Fruit fly (Drosophila melanogaster) whole organism, larva: ENCODE measurements around the gene Rtnl1.

ENCODE experiments used
- noc ChIP-seq: fragments of 200-800 bp; sonication (Bioruptor generic); optimal IDR thresholded peaks from 3 replicates; lab custom pipeline; 2019; ENCODE audit warnings: missing biosample characterization, mild to moderate bottlenecking, missing genetic modification characterization, moderate library complexity

Rtnl1 gene

DNA sequence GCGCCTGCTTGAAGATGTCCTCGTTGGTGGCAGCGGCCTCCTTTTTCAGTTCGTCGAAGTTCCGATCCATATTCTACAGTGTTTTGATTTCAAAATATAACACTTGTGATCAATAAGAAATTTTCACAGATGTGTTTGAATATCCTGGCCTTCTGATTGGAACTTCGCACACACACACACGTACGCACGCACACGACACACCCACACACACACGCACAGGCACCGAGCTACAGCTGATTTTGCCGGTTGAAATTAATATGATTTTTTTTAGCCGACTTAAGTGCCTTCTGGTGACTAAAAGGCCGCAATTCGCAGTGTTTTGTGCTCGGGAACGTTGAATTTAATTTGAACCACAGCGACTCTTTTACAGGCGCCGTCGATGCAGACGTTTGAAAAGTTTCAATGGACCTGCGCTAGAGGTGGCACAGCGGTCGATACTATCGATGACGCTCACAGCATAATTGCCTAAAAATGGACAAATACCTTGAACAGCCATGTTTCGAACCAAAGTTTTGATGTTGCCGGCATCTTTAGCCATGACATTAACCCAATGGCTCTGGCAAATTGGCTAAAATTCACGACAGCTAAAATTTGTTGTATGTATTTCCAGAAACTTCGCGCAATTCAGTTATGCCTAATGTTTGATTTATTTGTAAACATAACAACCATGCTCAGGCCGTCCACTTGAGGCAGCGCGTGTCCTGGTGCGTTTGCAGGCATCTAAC lies at the start of gene Rtnl1:
TSS of gene Rtnl1 (minus strand) at position 415 of the 725 bp plus-strand sequence.
- TF ChIP-seq noc (tag; lab: Kevin White, UChicago) = peak; percentile 42

DNA sequence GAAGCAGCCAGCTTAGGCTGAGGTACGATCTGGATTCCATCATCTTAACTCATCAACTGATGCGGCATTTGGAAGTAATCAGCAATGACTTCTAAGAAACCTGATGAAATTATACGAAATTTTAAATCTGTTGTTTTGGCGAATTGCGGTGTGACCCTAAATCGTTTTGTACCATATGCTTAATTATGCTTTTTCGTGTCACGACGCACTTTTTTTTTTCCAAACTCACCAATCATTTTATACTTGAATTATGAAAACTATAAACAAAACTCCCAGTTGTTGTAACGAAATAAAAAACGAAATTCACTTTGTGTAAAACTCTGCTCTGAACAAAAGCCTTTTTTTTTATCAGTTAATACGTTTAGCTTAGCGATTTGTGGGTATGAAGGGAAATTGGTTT lies 48.6 kb upstream of the Rtnl1 start, which contains the start of gene Nepl3:
TSS of gene Nepl3 (minus strand) at position 155 of the 400 bp plus-strand sequence.
- no peak for TF ChIP-seq noc (tag; lab: Kevin White, UChicago)

DNA sequence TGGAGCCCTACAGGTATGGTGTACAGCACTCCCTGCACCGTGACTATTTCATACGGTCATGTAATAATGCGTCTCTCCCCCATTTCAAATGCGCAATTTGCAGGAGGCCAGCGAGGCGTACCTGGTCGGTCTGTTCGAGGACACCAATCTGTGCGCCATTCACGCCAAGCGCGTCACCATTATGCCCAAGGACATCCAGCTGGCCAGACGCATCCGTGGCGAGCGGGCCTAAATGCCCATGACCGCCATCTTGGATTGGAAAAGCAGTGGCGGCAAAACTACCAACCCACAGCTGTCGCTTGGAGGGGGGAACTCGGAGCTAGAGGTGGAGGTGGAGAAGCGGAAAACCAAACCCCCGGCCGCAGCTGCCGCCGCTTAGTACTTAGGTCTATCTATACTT lies 46.0 kb upstream of the Rtnl1 start:
- TF ChIP-seq noc (tag; lab: Kevin White, UChicago) = no peak

DNA sequence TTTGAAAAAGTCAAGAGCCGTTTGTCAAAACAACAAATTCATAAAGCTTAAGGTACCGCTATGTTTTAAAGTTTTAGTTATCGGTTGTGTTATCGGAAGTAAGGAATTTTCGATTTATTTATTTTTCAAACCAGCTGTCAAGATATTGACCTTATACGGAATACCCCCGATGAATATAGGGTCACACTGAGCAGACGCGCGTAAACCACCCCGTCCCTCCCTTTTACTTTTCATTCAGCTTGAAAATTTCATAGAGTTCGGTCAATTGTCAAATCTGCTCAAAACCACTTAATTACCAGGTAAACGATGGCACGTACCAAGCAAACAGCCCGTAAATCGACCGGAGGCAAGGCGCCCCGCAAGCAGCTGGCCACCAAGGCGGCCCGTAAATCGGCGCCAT lies 45.4 kb upstream of the Rtnl1 start, which contains the start of the genes CG14036 and His3.3A:
TSS of gene CG14036 (minus strand) at position 64 of the 400 bp plus-strand sequence.
TSS of gene His3.3A (plus strand) at position 106 of the 400 bp plus-strand sequence.
- TF ChIP-seq noc (tag; lab: Kevin White, UChicago) = no peak

DNA sequence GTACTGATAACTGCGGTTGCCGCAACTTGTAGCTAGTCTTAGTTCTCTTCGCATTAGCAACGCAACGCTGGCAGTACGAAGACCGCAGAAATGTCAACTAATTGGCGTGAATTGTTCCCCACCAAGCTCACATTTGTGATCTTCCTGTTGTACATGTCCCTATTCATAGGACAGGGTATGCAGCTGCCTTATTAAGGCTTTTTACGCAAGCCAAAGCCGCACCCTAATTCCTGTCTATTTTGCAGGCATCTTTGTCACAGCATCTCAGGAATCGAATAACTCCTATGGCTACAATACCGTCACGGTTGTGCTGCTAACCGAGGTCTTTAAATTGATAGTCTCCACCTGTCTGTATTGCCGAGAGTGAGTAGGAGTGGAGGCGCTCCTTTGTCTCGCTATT lies 43.5 kb upstream of the Rtnl1 start, which contains the start of gene eIF3h:
TSS of gene eIF3h (minus strand) at position 101 of the 400 bp plus-strand sequence.
- TF ChIP-seq noc (tag; lab: Kevin White, UChicago) = no peak

DNA sequence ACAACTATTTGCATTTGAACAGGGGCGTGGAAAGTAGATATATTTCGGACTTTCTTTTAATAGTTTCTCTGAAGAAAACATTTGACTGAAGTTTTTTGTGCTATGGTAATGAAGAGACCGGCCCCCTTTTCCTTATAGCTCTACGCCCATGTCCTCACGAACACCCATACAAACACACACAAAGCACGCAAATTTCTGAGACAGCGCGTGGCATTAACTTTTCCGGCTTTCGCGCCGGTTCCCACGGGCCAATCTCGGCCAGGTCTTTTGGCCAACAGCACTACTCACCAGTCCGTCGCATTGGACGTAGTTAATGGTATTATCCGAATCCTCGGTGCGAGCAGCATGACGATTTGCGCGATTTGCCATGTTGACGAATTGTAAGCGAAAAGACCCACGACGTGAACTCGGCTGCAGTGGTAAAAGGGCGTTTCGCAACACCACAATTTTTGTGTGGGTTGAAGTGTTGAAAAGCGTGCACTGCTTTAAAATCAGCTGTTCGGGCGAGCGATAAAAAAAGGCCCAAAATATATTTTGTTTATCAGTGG lies 42.9 kb upstream of the Rtnl1 start, which contains the start of gene senju:
TSS of gene senju (plus strand) at position 477 of the 548 bp plus-strand sequence.
- peak; percentile 85 for TF ChIP-seq noc (tag; lab: Kevin White, UChicago)

DNA sequence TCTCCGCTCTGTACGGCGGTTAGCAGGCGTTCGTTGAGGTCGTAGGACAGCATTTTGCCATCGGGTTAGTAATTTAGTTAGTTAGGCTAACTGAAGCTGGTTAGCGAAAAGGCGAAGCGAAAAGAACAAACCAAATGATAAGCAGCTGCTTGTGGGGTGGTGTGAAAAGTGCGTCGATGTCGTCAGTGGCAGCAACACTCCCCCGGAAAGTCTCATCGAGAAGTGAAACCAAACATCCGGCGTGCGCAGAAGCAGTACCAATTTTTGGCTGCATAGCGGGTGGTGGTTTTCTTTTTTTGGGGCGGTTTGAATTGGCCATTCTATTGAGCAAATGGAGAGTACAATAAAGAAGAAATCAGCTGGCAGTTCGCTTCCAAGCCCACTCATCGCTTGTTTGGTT lies 41.3 kb upstream of the Rtnl1 start, which contains the start of gene CG9121:
TSS of gene CG9121 (minus strand) at position 238 of the 400 bp plus-strand sequence.
- TF ChIP-seq noc (tag; lab: Kevin White, UChicago) = no peak

DNA sequence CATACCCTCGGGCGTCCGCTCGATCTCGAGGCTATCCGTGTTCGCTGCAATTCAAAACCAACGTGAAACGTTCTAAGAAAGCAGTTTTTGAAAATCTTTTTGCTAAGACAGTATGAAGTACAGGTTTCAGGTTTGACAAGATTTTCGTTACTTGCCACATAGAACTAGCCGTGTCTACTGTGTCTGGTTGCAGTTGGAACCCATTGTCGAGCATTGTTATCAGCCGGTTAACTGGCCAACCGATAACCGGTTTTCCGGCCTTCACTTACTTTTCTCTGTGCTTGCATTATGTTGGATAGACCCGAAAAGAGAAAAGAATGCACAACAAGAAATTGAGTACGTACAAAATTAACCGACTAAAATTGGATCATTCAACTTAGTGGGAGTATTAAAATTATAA lies 40.5 kb upstream of the Rtnl1 start:
- TF ChIP-seq noc (tag; lab: Kevin White, UChicago) = no peak

DNA sequence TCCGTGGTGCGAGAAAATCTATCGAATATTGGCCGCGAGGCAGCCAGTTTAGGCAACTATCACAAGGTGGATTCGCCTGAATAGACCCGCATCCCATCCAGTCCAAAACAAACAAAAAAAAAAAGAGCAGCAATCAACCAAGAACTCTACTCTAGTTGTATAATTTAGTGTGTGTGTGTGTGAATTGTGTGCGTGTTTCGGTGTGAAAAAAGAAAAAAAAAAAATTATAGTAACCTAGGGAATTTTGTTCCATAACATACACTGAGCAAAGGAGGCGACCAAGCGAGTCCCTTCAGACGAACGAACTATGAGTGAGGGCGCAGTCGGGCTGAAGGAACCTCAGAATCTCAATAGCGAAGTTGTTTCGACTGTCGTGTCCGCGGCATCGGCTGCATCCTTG lies 36.7 kb upstream of the Rtnl1 start:
- TF ChIP-seq noc (tag; lab: Kevin White, UChicago) = no peak

DNA sequence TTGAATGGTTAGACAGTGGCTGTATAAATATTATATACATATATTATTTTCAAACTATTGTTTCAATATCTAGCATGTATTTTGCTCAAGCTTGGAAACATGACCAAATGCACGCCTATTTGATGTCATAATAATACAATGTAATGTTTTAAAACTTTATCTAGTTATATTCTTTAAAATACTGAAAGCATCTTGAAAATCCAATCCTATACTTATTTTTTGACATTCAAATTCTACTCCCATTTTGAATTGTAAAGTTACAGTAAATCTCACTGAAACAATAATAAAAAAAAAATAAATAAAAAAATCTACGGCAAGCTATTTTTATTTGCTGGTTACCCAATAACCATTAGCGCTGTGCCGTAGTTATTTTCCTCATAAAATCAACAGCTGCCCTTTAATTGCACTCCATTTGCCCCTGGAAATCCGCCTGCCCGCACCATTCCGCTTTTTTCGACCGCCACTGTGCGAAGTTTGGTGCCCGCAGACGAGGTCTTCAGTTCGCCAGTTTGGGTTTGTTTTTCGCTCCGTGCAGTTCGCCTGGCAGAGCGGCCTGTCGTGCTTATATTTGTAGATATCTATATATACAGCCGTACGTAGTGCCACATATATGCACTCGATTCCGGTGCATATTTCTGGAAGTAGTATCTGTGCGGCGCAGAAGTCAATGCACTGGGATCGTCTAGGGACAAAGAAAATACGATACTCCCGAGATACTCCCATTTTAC lies 35.5 kb upstream of the Rtnl1 start:
- no peak for TF ChIP-seq noc (tag; lab: Kevin White, UChicago)

DNA sequence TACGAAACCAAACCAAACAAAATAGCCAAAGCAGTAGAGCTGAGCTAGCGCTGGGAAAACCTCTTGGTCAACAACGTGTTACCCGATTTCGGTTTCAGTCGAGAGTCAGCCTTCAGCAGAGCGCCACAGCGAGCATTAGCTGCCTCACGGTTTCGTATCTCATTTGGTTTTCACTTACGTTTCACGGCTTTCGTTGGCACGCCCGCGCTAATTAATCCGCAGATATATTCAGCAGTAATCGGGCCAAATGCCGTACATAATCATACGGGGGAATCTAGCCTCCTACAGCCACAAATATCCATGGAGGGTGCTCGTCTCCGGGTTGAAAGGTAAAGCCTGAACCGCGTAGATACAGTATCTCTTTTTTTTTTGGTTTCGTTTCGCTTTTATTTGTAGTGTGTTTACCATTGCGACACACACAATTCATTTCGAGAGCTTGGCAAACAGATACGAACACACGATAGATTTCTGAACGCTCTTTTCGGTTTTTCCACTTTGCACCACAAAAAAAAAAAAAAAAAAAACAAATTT lies 34.9 kb upstream of the Rtnl1 start, which contains the start of gene CG31650:
TSS of gene CG31650 (minus strand) at position 352 of the 531 bp plus-strand sequence.
- TF ChIP-seq noc (tag; lab: Kevin White, UChicago) = peak; percentile 8

DNA sequence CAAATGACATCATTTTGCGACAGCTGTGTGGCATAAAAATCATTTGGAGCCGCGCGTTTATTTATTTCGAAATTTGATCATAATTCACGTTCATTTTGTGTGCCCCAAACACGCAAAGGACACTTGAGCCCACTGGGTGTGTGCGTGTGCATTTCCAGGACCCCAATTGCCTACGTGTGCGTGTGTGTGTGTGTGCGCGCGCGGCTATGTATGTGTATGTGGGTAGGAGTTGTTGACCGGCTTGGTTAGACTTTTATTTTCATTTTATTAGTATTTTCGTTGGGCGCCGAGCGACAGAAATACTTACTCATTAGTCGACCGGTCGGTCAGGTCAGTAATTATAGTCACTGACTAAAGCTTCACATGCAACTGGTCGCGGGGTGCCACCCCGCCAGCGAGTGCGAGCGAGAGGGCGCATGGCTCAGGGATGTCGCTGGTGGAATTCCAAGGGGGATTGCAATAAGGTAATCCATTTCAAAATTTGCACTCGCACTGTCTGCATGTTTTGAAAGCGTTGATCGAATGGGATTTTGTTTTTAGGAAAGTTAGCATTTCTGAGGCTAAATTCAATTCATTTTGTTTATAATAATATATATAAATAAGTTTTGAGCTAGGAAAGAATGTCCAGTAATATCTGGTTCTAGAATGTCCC lies 34.1 kb upstream of the Rtnl1 start:
- peak; percentile 37 for TF ChIP-seq noc (tag; lab: Kevin White, UChicago)

DNA sequence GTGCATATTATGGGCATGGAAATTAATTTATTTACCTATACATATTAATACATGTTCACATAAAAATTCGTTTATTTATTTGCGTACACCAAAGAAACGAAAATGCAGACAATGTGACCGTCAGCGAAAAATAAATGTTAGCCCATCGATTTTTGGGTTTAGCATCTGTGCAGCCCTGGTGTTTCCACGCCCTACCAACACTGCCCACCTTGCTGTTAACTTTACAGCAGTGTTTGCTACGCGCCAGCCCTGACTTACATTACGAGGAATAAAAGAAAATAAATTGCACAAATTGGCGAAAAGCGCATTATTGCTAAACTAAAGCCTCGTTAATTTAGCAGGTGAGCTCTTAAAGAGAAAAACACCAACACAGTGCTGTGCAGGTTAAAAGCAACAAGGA lies 33.5 kb upstream of the Rtnl1 start, which contains the start of the genes CG33995, CG44000 and CG44001:
TSS of gene CG33995 (plus strand) at position 228 of the 400 bp plus-strand sequence.
TSS of gene CG44000 (plus strand) at position 228 of the 400 bp plus-strand sequence.
TSS of gene CG44001 (plus strand) at position 228 of the 400 bp plus-strand sequence.
- TF ChIP-seq noc (tag; lab: Kevin White, UChicago) = peak; percentile 12

DNA sequence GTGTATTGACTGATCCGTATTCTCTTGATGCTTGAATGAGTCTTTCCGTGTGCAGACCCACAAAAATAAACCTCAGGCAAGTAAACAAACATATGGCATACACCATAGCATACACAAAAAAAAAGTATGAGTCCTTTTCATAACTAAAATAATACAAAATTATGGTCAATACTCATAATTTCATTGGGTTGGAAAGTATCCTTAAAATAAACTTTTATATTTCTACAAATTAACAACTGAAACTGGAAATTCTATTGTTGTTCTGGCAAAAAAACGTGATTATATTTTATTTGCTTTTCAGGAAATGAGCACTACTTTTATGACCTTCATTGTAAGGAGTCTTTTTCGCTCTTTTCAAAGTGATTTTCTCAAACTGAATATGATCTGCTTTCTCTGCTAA lies 32.6 kb upstream of the Rtnl1 start:
- TF ChIP-seq noc (tag; lab: Kevin White, UChicago) = peak; percentile 61

DNA sequence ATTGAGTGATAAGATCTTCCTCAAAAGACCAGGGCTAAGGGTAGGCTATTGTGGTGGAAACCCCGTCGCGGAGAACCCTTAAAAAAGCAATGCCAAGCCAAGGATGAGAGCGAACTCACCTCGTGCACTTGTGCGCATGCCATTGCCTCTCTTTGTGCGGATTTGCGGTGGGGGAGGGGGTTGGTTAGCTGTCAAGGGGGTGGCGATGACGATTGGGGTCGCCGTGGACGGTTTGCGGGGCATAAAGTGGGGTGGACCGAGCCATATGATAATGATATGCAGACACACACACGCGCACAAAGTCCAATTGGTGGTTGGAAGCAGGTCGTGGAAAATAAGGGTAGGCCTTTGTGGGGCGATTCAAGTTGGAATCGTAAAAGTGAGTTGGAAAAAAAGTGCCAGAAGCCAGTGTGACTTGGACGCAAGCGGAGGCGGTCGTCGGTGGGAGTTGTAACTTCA lies 27.9 kb upstream of the Rtnl1 start, which contains the start of the genes CG14042 and SP555:
TSS of gene CG14042 (plus strand) at position 308 of the 459 bp plus-strand sequence.
TSS of gene SP555 (plus strand) at position 308 of the 459 bp plus-strand sequence.
- no peak for TF ChIP-seq noc (tag; lab: Kevin White, UChicago)
